Fruit fly (Drosophila melanogaster): ENCODE results near the gene Pkcdelta.

Pkcdelta gene

dm6 chrX:12472244-12472736 is 40.3 kb downstream of the Pkcdelta start (continued):
- TF ChIP-seq Dip3 (GFP tag; optimal IDR thresholded peaks at IDR 0.05) (peak; percentile 78), sqz (GFP tag; optimal IDR thresholded peaks at IDR 0.05) (peak; percentile 84), E2f1 (GFP tag; IDR thresholded peaks at IDR 0.05) (peak; percentile 94), tgo (GFP tag; IDR thresholded peaks at IDR 0.05) (peak; percentile 96), ATbp (GFP tag; optimal IDR thresholded peaks at IDR 0.05) (peak; percentile 90), CG4404 (GFP tag; IDR thresholded peaks at IDR 0.05) (peak; percentile 85), Hmx (GFP tag; optimal IDR thresholded peaks at IDR 0.05) (peak; percentile 76), al (GFP tag; IDR thresholded peaks at IDR 0.05) (peak; percentile 94), croc (GFP tag; conservative IDR thresholded peaks at IDR 0.05) (peak; percentile 89), Trl (optimal IDR thresholded peaks at IDR 0.05) (peak; percentile 45 to 53), Trl (GFP tag; optimal IDR thresholded peaks at IDR 0.05) (peak; percentile 29), Kr (GFP tag; optimal IDR thresholded peaks at IDR 0.05) (no peak), CG43689 (GFP tag; IDR thresholded peaks at IDR 0.05) (peak; percentile 91), Nf-YA (GFP tag; IDR thresholded peaks at IDR 0.05) (peak; percentile 88), gro (GFP tag; optimal IDR thresholded peaks at IDR 0.05) (peak; percentile 27), CG42726 (GFP tag; IDR thresholded peaks at IDR 0.05; ENCODE audit: partially characterized antibody) (no peak), BtbVII (GFP tag; optimal IDR thresholded peaks at IDR 0.05) (peak; percentile 94), org-1 (GFP tag; optimal IDR thresholded peaks at IDR 0.05) (peak; percentile 91), Dad (GFP tag; optimal IDR thresholded peaks at IDR 0.05) (peak; percentile 57), CG18619 (GFP tag; optimal IDR thresholded peaks at IDR 0.05) (peak; percentile 93), CG7987 (GFP tag; optimal IDR thresholded peaks at IDR 0.05) (peak; percentile 83), CG15073 (GFP tag; optimal IDR thresholded peaks at IDR 0.05) (peak; percentile 48), CG12744 (GFP tag; optimal IDR thresholded peaks at IDR 0.05) (peak; percentile 59), CG10209 (GFP tag; optimal IDR thresholded peaks at IDR 0.05) (peak; percentile 94), CG5245 (GFP tag; optimal IDR thresholded peaks at IDR 0.05) (peak; percentile 69), BEAF-32 (GFP tag; optimal IDR thresholded peaks at IDR 0.05) (no peak), Xrp1 (GFP tag; IDR thresholded peaks at IDR 0.05) (peak; percentile 92), shn (GFP tag; optimal IDR thresholded peaks at IDR 0.05) (no peak), CG7271 (tag; optimal IDR thresholded peaks at IDR 0.05) (peak; percentile 59), Doc2 (GFP tag; IDR thresholded peaks at IDR 0.05) (peak; percentile 66), CG1832 (GFP tag; optimal IDR thresholded peaks at IDR 0.05) (no peak), C15 (GFP tag; IDR thresholded peaks at IDR 0.05) (peak; percentile 88), dimm (GFP tag; IDR thresholded peaks at IDR 0.05) (peak; percentile 85), CG15479 (GFP tag; optimal IDR thresholded peaks at IDR 0.05) (peak; percentile 26), ssp (GFP tag; IDR thresholded peaks at IDR 0.05) (peak; percentile 85), Mad (GFP tag; optimal IDR thresholded peaks at IDR 0.05) (peak; percentile 81), CG8089 (GFP tag; optimal IDR thresholded peaks at IDR 0.05) (no peak), cas (GFP tag; IDR thresholded peaks at IDR 0.05) (peak; percentile 88), sim (GFP tag; IDR thresholded peaks at IDR 0.05) (peak; percentile 78), CG7963 (GFP tag; IDR thresholded peaks at IDR 0.05; ENCODE audit: partially characterized antibody) (no peak), CG6654 (GFP tag; optimal IDR thresholded peaks at IDR 0.05) (peak; percentile 76), CG4707 (GFP tag; optimal IDR thresholded peaks at IDR 0.05) (peak; percentile 62), CG3847 (GFP tag; IDR thresholded peaks at IDR 0.05) (peak; percentile 97), CG10979 (tag; optimal IDR thresholded peaks at IDR 0.05) (peak; percentile 90), pros (GFP tag; optimal IDR thresholded peaks at IDR 0.05) (no peak), Deaf1 (tag; optimal IDR thresholded peaks at IDR 0.05) (peak; percentile 79), CG8281 (tag; optimal IDR thresholded peaks at IDR 0.05) (peak; percentile 87), CG10274 (GFP tag; optimal IDR thresholded peaks at IDR 0.05) (peak; percentile 80), CG17186 (GFP tag; optimal IDR thresholded peaks at IDR 0.05) (peak; percentile 10), Hr51 (GFP tag; optimal IDR thresholded peaks at IDR 0.05) (peak; percentile 55 to 96), Asciz (GFP tag; optimal IDR thresholded peaks at IDR 0.05) (peak; percentile 88)
